Fruit fly (Drosophila melanogaster) whole organism, pupa: ENCODE data around the gene Npc2c.

Experiments used
- CG10348 ChIP-seq: fragments of 200-800 bp; sonication (Bioruptor generic); IDR thresholded peaks from 2 replicates; pipeline ENCODE4 v1.3.6; 2022; ENCODE audit warnings: missing biosample characterization, missing genetic modification characterization
- CG15710 ChIP-seq: fragments of 200-800 bp; sonication (Bioruptor generic); optimal IDR thresholded peaks from 2 replicates; lab custom pipeline; 2018; ENCODE audit warnings: missing biosample characterization, mild to moderate bottlenecking, missing genetic modification characterization, moderate library complexity
- CG34367 ChIP-seq: fragments of 200-800 bp; sonication (Bioruptor generic); optimal IDR thresholded peaks from 2 replicates; lab custom pipeline; 2018; ENCODE audit warnings: missing biosample characterization, mild to moderate bottlenecking, missing genetic modification characterization
- CG8159 ChIP-seq: fragments of 200-800 bp; sonication (Bioruptor generic); optimal IDR thresholded peaks from 3 replicates; lab custom pipeline; 2018; ENCODE audit warnings: missing biosample characterization, mild to moderate bottlenecking, missing genetic modification characterization, moderate library complexity
- CG8301 ChIP-seq: fragments of 200-800 bp; sonication (Bioruptor generic); optimal IDR thresholded peaks from 2 replicates; lab custom pipeline; 2018; ENCODE audit warnings: missing biosample characterization, mild to moderate bottlenecking, missing genetic modification characterization
- CG9948 ChIP-seq: fragments of 200-800 bp; sonication (Bioruptor generic); optimal IDR thresholded peaks from 2 replicates; lab custom pipeline; 2018; ENCODE audit warnings: missing biosample characterization, mild to moderate bottlenecking, missing genetic modification characterization, moderate library complexity
- EcR ChIP-seq: fragments of 200-800 bp; sonication (Bioruptor generic); optimal IDR thresholded peaks from 3 replicates; lab custom pipeline; 2019; ENCODE audit warnings: missing biosample characterization, missing genetic modification characterization, mild to moderate bottlenecking, moderate library complexity, missing genetic modification reagents
- Ets98B ChIP-seq: fragments of 200-800 bp; sonication (Bioruptor generic); IDR thresholded peaks from 2 replicates; pipeline ENCODE4 v1.3.6; 2022; ENCODE audit warnings: missing biosample characterization, missing genetic modification characterization
- fd96Ca ChIP-seq: fragments of 200-800 bp; sonication (Bioruptor generic); IDR thresholded peaks from 3 replicates; pipeline ENCODE4 v1.3.6; 2022; ENCODE audit warnings: missing biosample characterization, missing genetic modification characterization

DNA sequence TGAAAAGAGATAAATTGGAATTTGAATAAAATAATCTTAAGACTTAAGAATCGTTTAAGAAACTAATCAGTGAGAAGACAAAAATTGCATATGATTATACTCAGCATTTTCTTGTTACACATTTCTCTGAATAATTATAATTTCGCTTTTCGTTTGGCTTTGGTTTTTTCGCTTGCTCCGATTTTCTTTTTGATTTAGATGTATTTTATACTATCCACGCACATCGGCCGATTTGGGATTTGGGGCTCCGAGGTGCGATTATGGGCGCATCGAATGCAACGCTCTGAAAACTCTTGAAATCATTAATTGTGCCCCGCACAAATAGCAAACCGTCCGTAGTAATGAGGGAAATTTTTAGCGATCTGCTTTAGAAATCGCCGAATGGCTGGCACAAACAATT lies 31.5 kb downstream of the Npc2c start:
- TF ChIP-seq fd96Ca (GFP tag; lab: Robert Waterston, UW) (no peak), CG8301 (tag; lab: Kevin White, UChicago) (no peak), CG9948 (tag; lab: Kevin White, UChicago) (no peak), EcR (GFP tag; lab: Kevin White, UChicago) (no peak), CG10348 (GFP tag; lab: Robert Waterston, UW) (no peak), CG15710 (no peak), CG34367 (tag; lab: Kevin White, UChicago) (no peak), Ets98B (GFP tag; lab: Robert Waterston, UW) (no peak), CG8159 (tag; lab: Kevin White, UChicago) (no peak)
